Fruit fly (Drosophila melanogaster) whole organism, embryonic: ENCODE results near the gene Vha100-2.

Experiments used
- CG10209 ChIP-seq: fragments of 200-800 bp; sonication (Bioruptor generic); optimal IDR thresholded peaks from 3 replicates; lab custom pipeline; 2017; ENCODE audit warnings: missing biosample characterization, mild to moderate bottlenecking, missing genetic modification characterization, missing genetic modification reagents
- CG10654 ChIP-seq: fragments of 200-800 bp; sonication (Bioruptor generic); optimal IDR thresholded peaks from 2 replicates; lab custom pipeline; 2016; ENCODE audit warnings: missing biosample characterization, missing genetic modification characterization
- CG11247 ChIP-seq: fragments of 200-800 bp; sonication (Bioruptor generic); IDR thresholded peaks from 2 replicates; pipeline ENCODE4 v1.3.6; 2022; ENCODE audit warnings: missing biosample characterization, missing genetic modification characterization
- CG11504 ChIP-seq: fragments of 200-800 bp; sonication (Bioruptor generic); optimal IDR thresholded peaks from 3 replicates; lab custom pipeline; 2019; ENCODE audit warnings: missing biosample characterization, mild to moderate bottlenecking, missing genetic modification characterization, moderate library complexity
- CG13123 ChIP-seq: fragments of 200-800 bp; sonication (Bioruptor generic); optimal IDR thresholded peaks from 2 replicates; lab custom pipeline; 2016; ENCODE audit warnings: missing biosample characterization, missing genetic modification characterization
- CG14050 ChIP-seq: fragments of 200-800 bp; sonication (Bioruptor generic); IDR thresholded peaks from 3 replicates; pipeline ENCODE4 v1.3.6; 2022; ENCODE audit warnings: missing biosample characterization, missing genetic modification characterization
- CG17328 ChIP-seq: fragments of 200-800 bp; sonication (Bioruptor generic); IDR thresholded peaks from 2 replicates; pipeline ENCODE4 v1.3.6; 2022; ENCODE audit warnings: missing biosample characterization, missing genetic modification characterization
- CG17361 ChIP-seq: fragments of 200-800 bp; sonication (Bioruptor generic); IDR thresholded peaks from 3 replicates; pipeline ENCODE4 v1.3.6; 2022; ENCODE audit warnings: missing biosample characterization, missing genetic modification characterization
- CG30020 ChIP-seq: fragments of 200-800 bp; optimal IDR thresholded peaks from 2 replicates; lab custom pipeline; 2019; ENCODE audit warnings: missing biosample characterization, mild to moderate bottlenecking, missing genetic modification characterization, moderate library complexity
- CG4360 ChIP-seq: fragments of 200-800 bp; sonication (Bioruptor generic); IDR thresholded peaks from 2 replicates; pipeline ENCODE4 v1.3.6; 2022; ENCODE audit warnings: missing biosample characterization, missing genetic modification characterization
- CG4730 ChIP-seq: fragments of 200-800 bp; sonication (Bioruptor generic); IDR thresholded peaks from 2 replicates; pipeline ENCODE4 v1.3.6; 2022; ENCODE audit warnings: missing biosample characterization, missing genetic modification characterization
- CG6175 ChIP-seq: fragments of 200-800 bp; sonication (Bioruptor generic); IDR thresholded peaks from 3 replicates; pipeline ENCODE4 v1.3.6; 2022; ENCODE audit warnings: missing biosample characterization, missing genetic modification characterization
- CG7745 ChIP-seq: fragments of 200-800 bp; sonication (Bioruptor generic); optimal IDR thresholded peaks from 2 replicates; lab custom pipeline; 2018; ENCODE audit warnings: missing biosample characterization, mild to moderate bottlenecking, missing genetic modification characterization, moderate library complexity
- CG7839 ChIP-seq: fragments of 200-800 bp; sonication (Bioruptor generic); optimal IDR thresholded peaks from 3 replicates; lab custom pipeline; 2018; ENCODE audit warnings: missing biosample characterization, mild to moderate bottlenecking, missing genetic modification characterization, moderate library complexity
- CG8281 ChIP-seq: fragments of 200-800 bp; sonication (Bioruptor generic); optimal IDR thresholded peaks from 2 replicates; lab custom pipeline; 2018; ENCODE audit warnings: missing biosample characterization, mild to moderate bottlenecking, missing genetic modification characterization, moderate library complexity
- CG9727 ChIP-seq: fragments of 200-800 bp; sonication (Bioruptor generic); optimal IDR thresholded peaks from 3 replicates; lab custom pipeline; 2017; ENCODE audit warnings: missing biosample characterization, mild to moderate bottlenecking, missing genetic modification characterization
- Camta ChIP-seq: fragments of 200-800 bp; sonication (Bioruptor generic); optimal IDR thresholded peaks from 2 replicates; lab custom pipeline; 2016; ENCODE audit warnings: missing biosample characterization, missing genetic modification characterization
- CrebB ChIP-seq: fragments of 200-800 bp; sonication (Bioruptor generic); optimal IDR thresholded peaks from 3 replicates; lab custom pipeline; 2018; ENCODE audit warnings: missing biosample characterization, mild to moderate bottlenecking, missing genetic modification characterization
- D ChIP-seq, 2 experiments: fragments of 200-800 bp in 1 of 2; fragments of >200 bp in 1 of 2; sonication (Bioruptor generic) in 1 of 2; optimal IDR thresholded peaks; 2 replicates in 1 of 2; 3 replicates in 1 of 2; lab custom pipeline; 2017; ENCODE audit warnings: mild to moderate bottlenecking in 1 of 2, missing biosample characterization in 1 of 2, missing genetic modification characterization in 1 of 2, missing genetic modification reagents in 1 of 2
- Dbx ChIP-seq: fragments of 200-800 bp; sonication (Bioruptor generic); IDR thresholded peaks from 3 replicates; pipeline ENCODE4 v1.3.6; 2022; ENCODE audit warnings: missing biosample characterization, missing genetic modification characterization
- E2f1 ChIP-seq: fragments of 200-800 bp; sonication (Bioruptor generic); IDR thresholded peaks from 2 replicates; pipeline ENCODE4 v1.3.6; 2022; ENCODE audit warnings: missing biosample characterization, missing genetic modification characterization
- Fer2 ChIP-seq: fragments of 200-800 bp; sonication (Bioruptor generic); optimal IDR thresholded peaks from 2 replicates; lab custom pipeline; 2018; ENCODE audit warnings: missing biosample characterization, mild to moderate bottlenecking, missing genetic modification characterization, moderate library complexity
- HLHmδ ChIP-seq: fragments of 200-800 bp; sonication (Bioruptor generic); optimal IDR thresholded peaks from 2 replicates; lab custom pipeline; 2018; ENCODE audit warnings: missing biosample characterization, mild to moderate bottlenecking, missing genetic modification characterization, moderate library complexity
- Hr39 ChIP-seq: fragments of >200 bp; optimal IDR thresholded peaks from 2 replicates; lab custom pipeline; 2017
- Max ChIP-seq: fragments of 200-800 bp; sonication (Bioruptor generic); optimal IDR thresholded peaks from 2 replicates; lab custom pipeline; 2016; ENCODE audit warnings: missing biosample characterization, mild to moderate bottlenecking, missing genetic modification characterization
- Oli ChIP-seq: fragments of 200-800 bp; sonication (Bioruptor generic); optimal IDR thresholded peaks from 2 replicates; lab custom pipeline; 2018; ENCODE audit warnings: missing biosample characterization, mild to moderate bottlenecking, missing genetic modification characterization, moderate library complexity
- Rfx ChIP-seq: fragments of 200-800 bp; sonication (Bioruptor generic); IDR thresholded peaks from 2 replicates; pipeline ENCODE4 v1.3.6; 2022; ENCODE audit warnings: missing biosample characterization, missing genetic modification characterization
- Sox102F ChIP-seq: fragments of 200-800 bp; sonication (Bioruptor generic); optimal IDR thresholded peaks from 2 replicates; lab custom pipeline; 2018; ENCODE audit warnings: missing biosample characterization, mild to moderate bottlenecking, missing genetic modification characterization, moderate library complexity
- Xbp1 ChIP-seq: fragments of 200-800 bp; sonication (Bioruptor generic); optimal IDR thresholded peaks from 3 replicates; lab custom pipeline; 2016; ENCODE audit warnings: missing biosample characterization, mild to moderate bottlenecking, missing genetic modification characterization
- al ChIP-seq: fragments of 200-800 bp; sonication (Bioruptor generic); IDR thresholded peaks from 2 replicates; pipeline ENCODE4 v1.3.6; 2022; ENCODE audit warnings: missing biosample characterization, missing genetic modification characterization
- dimm ChIP-seq: fragments of 200-800 bp; sonication (Bioruptor generic); IDR thresholded peaks from 2 replicates; pipeline ENCODE4 v1.3.6; 2022; ENCODE audit warnings: missing biosample characterization, missing genetic modification characterization
- dmrt99B ChIP-seq: fragments of 200-800 bp; sonication (Bioruptor generic); optimal IDR thresholded peaks from 2 replicates; lab custom pipeline; 2018; ENCODE audit warnings: missing biosample characterization, mild to moderate bottlenecking, missing genetic modification characterization, moderate library complexity
- dpn ChIP-seq, 2 experiments: fragments of 200-800 bp; sonication (Bioruptor generic); optimal IDR thresholded peaks; 3 replicates each; lab custom pipeline; 2016; ENCODE audit warnings: missing biosample characterization in 2 of 2, missing genetic modification characterization in 2 of 2
- emc ChIP-seq: fragments of 200-800 bp; sonication (Bioruptor generic); optimal IDR thresholded peaks from 2 replicates; lab custom pipeline; 2016; ENCODE audit warnings: missing biosample characterization, missing genetic modification characterization
- exex ChIP-seq: fragments of 200-800 bp; sonication (Bioruptor generic); optimal IDR thresholded peaks from 4 replicates; lab custom pipeline; 2018; ENCODE audit warnings: missing biosample characterization, mild to moderate bottlenecking, missing genetic modification characterization, moderate library complexity
- fd64A ChIP-seq: fragments of 200-800 bp; sonication (Bioruptor generic); optimal IDR thresholded peaks from 3 replicates; lab custom pipeline; 2018; ENCODE audit warnings: missing biosample characterization, mild to moderate bottlenecking, missing genetic modification characterization
- ftz-f1 ChIP-seq: fragments of 200-800 bp; sonication (Bioruptor generic); optimal IDR thresholded peaks from 2 replicates; lab custom pipeline; 2016; ENCODE audit warnings: missing biosample characterization, missing genetic modification characterization
- kay ChIP-seq: fragments of 200-800 bp; sonication (Bioruptor generic); optimal IDR thresholded peaks from 2 replicates; lab custom pipeline; 2016; ENCODE audit warnings: missing biosample characterization, missing genetic modification characterization
- klu ChIP-seq: fragments of 200-800 bp; sonication (Bioruptor generic); IDR thresholded peaks from 2 replicates; pipeline ENCODE4 v1.3.6; 2022; ENCODE audit warnings: missing biosample characterization, missing genetic modification characterization
- mirr ChIP-seq: fragments of 200-800 bp; sonication (Bioruptor generic); optimal IDR thresholded peaks from 3 replicates; lab custom pipeline; 2018; ENCODE audit warnings: missing biosample characterization, mild to moderate bottlenecking, missing genetic modification characterization
- nerfin-1 ChIP-seq: fragments of 200-800 bp; sonication (Bioruptor generic); optimal IDR thresholded peaks from 3 replicates; lab custom pipeline; 2019; ENCODE audit warnings: missing biosample characterization, mild to moderate bottlenecking, missing genetic modification characterization, moderate library complexity
- nerfin-2 ChIP-seq: fragments of 200-800 bp; sonication (Bioruptor generic); IDR thresholded peaks from 2 replicates; pipeline ENCODE4 v1.3.6; 2022; ENCODE audit warnings: missing biosample characterization, missing genetic modification characterization; ENCODE audit not compliant: partially characterized antibody
- otp ChIP-seq: fragments of 200-800 bp; sonication (Bioruptor generic); IDR thresholded peaks from 3 replicates; pipeline ENCODE4, ENCODE4 v1.3.6; 2022; ENCODE audit warnings: missing biosample characterization, missing genetic modification characterization
- sd ChIP-seq: fragments of 200-800 bp; sonication (Bioruptor generic); optimal IDR thresholded peaks from 3 replicates; lab custom pipeline; 2018; ENCODE audit warnings: missing biosample characterization, mild to moderate bottlenecking, missing genetic modification characterization, moderate library complexity
- sens ChIP-seq: fragments of 200-800 bp; sonication (Bioruptor generic); peaks from one replicate; lab custom pipeline; 2016; ENCODE audit warnings: missing biosample characterization, missing genetic modification characterization
- sens-2 ChIP-seq: fragments of 200-800 bp; sonication (Bioruptor generic); IDR thresholded peaks from 2 replicates; pipeline ENCODE4 v1.3.6; 2022; ENCODE audit warnings: missing biosample characterization, missing genetic modification characterization
- slp2 ChIP-seq: fragments of 200-800 bp; sonication (Bioruptor generic); optimal IDR thresholded peaks from 2 replicates; lab custom pipeline; 2016; ENCODE audit warnings: missing biosample characterization, missing genetic modification characterization
- sug ChIP-seq: fragments of 200-800 bp; optimal IDR thresholded peaks from 2 replicates; lab custom pipeline; 2019; ENCODE audit warnings: missing biosample characterization, mild to moderate bottlenecking, missing genetic modification characterization, moderate library complexity
- tna ChIP-seq: fragments of 200-800 bp; sonication (Bioruptor generic); IDR thresholded peaks from 2 replicates; pipeline ENCODE4 v1.3.6; 2022; ENCODE audit warnings: missing biosample characterization, missing genetic modification characterization; ENCODE audit not compliant: partially characterized antibody

The Vha100-2 gene

DNA sequence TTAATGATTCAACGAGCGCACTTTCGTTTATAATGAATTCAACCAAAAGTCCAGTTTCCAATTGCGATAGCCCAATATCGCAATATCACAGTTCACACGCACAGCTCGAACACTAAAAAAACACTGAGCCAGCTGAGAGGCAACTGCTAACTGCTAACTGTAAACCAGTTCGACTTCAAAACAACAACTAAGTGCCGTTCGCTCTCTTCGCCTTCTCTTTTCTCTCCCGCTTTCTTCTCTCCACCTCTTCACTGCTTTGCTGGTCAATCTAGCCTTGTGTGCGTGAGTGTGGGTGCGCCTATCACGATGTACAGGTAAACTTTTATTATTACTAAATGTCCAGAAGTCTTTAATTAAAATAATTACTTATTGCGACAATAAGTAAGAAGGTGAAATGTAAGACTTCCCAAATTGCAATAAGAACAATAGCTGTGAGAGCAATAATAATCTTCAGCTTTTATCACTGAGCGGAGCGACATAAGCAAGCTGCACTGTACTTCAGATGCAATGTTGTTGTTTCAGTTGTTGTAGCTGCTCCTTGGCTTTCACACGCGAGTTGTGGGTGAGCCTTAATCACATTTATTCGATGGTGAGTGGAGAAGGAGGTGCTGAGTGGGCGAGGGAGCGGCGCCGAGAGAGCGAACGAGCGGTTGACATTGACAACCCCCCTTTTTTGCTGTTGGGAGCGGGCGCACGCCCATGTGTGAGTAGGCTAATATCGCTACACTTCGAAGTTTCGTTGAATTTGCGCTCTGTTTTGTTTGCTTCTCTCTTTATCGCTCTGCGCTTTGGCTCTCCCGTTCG, 2.0 kb downstream of the Vha100-2 start, which contains the start of gene Vti1b (continued):
- TF ChIP-seq otp (GFP tag; lab: Robert Waterston, UW) (peak; percentile 95), Max (peak; percentile 95), CG10654 (peak; percentile 90), CG9727 (GFP tag; lab: Kevin White, UChicago) (peak; percentile 95), kay (GFP tag; lab: Kevin White, UChicago) (peak; percentile 82), exex (peak; percentile 85), CG11247 (peak; percentile 88), dpn (GFP tag; optimal IDR thresholded peaks at IDR 0.05; lab: Kevin White, UChicago) (peak; percentile 84 to 96), Hr39 (no peak), nerfin-1 (tag; lab: Kevin White, UChicago) (peak; percentile 89), D (optimal IDR thresholded peaks at IDR 0.05; lab: Kevin White, UChicago) (peak; percentile 15), D (GFP tag; optimal IDR thresholded peaks at IDR 0.05; lab: Kevin White, UChicago) (peak; percentile 94), CG4730 (GFP tag; lab: Robert Waterston, UW) (peak; percentile 92), slp2 (GFP tag; lab: Kevin White, UChicago) (peak; percentile 93), sens (GFP tag; lab: Kevin White, UChicago) (peak; percentile 98), tna (GFP tag; lab: Robert Waterston, UW) (no peak), CrebB (tag; lab: Kevin White, UChicago) (peak; percentile 85), Sox102F (GFP tag; lab: Kevin White, UChicago) (peak; percentile 97), mirr (GFP tag; lab: Kevin White, UChicago) (peak; percentile 69), sens-2 (GFP tag; lab: Robert Waterston, UW) (peak; percentile 89), CG14050 (peak; percentile 90), sug (peak; percentile 80), fd64A (GFP tag; lab: Kevin White, UChicago) (peak; percentile 86), CG8281 (tag; lab: Kevin White, UChicago) (peak; percentile 74), E2f1 (peak; percentile 90), Xbp1 (GFP tag; lab: Kevin White, UChicago) (peak; percentile 96), ftz-f1 (GFP tag; lab: Kevin White, UChicago) (peak; percentile 93), sd (peak; percentile 75), CG17361 (GFP tag; lab: Robert Waterston, UW) (peak; percentile 95), CG17328 (peak; percentile 93), CG7839 (tag; lab: Kevin White, UChicago) (peak; percentile 94), CG6175 (GFP tag; lab: Robert Waterston, UW) (peak; percentile 80; the same call in 2 of the 3 replicates), Camta (peak; percentile 80), CG30020 (peak; percentile 68), Oli (tag; lab: Kevin White, UChicago) (peak; percentile 94), nerfin-2 (GFP tag; lab: Robert Waterston, UW) (no peak), CG4360 (GFP tag; lab: Robert Waterston, UW) (peak; percentile 82), dimm (GFP tag; lab: Robert Waterston, UW) (peak; percentile 81), CG10209 (peak; percentile 95), Fer2 (tag; lab: Kevin White, UChicago) (peak; percentile 73), emc (peak; percentile 87), al (GFP tag; lab: Robert Waterston, UW) (peak; percentile 83), CG13123 (GFP tag; lab: Kevin White, UChicago) (peak; percentile 89), dmrt99B (tag; lab: Kevin White, UChicago) (peak; percentile 95), Dbx (peak; percentile 88), CG11504 (tag; lab: Kevin White, UChicago) (peak; percentile 95), Rfx (GFP tag; lab: Robert Waterston, UW) (peak; percentile 92), HLHmδ (GFP tag; lab: Kevin White, UChicago) (peak; percentile 62), CG7745 (tag; lab: Kevin White, UChicago) (peak; percentile 31), klu (GFP tag; lab: Robert Waterston, UW) (peak; percentile 93)
